Comparison of ENCODE assay signal across 2 fruit fly cellular contexts in genomic region chr2L:2760288-2760687, dm6.
A peak's percentile ranks its signal among the peaks of the same experiment; 100 is the strongest.
TF ChIP-seq lines count a peak whose summit lies in the region.

No protein-coding gene starts in this region.

- TF ChIP-seq CTCF in whole organism, embryonic (GFP tag; optimal IDR thresholded peaks at IDR 0.05; lab: Kevin White, UChicago), result no peak

TF ChIP-seq in whole organism, embryonic, 481 proteins besides CTCF, POLR2A, EP300 and RAD21:
- peak; percentile 67 for TF ChIP-seq Ets65A (GFP tag; lab: Kevin White, UChicago)
- 0 out of 3 replicates have a peak, but pooled peaks have one; percentile 54 for TF ChIP-seq CG3726 (GFP tag; IDR thresholded peaks at IDR 0.05; lab: Robert Waterston, UW)
- TF ChIP-seq gfzf (GFP tag; optimal IDR thresholded peaks at IDR 0.05; lab: Kevin White, UChicago), result no peak
- 0 out of 2 replicates have a peak, but pooled peaks have one; percentile 21 for TF ChIP-seq CG42726 (GFP tag; IDR thresholded peaks at IDR 0.05; lab: Robert Waterston, UW; ENCODE audit: partially characterized antibody)
- TF ChIP-seq CG11695 (GFP tag; IDR thresholded peaks at IDR 0.05; lab: Robert Waterston, UW), result no peak
- TF ChIP-seq sr (GFP tag; IDR thresholded peaks at IDR 0.05; lab: Robert Waterston, UW), result 0 out of 3 replicates have a peak, but pooled peaks have one; percentile 12
- TF ChIP-seq aop (GFP tag; IDR thresholded peaks at IDR 0.05; lab: Robert Waterston, UW), result peak; percentile 29; the same call in 1 of the 2 replicates
- no peak for TF ChIP-seq cato (GFP tag; optimal IDR thresholded peaks at IDR 0.05; lab: Kevin White, UChicago; ENCODE audit: borderline replicate concordance)
- TF ChIP-seq pan (optimal IDR thresholded peaks at IDR 0.05; lab: Kevin White, UChicago), result no peak
- TF ChIP-seq pan (GFP tag; optimal IDR thresholded peaks at IDR 0.05 in 1 of 2, IDR thresholded peaks at IDR 0.05 in 1 of 2), result peak in 1 of 2 experiments; percentile 24
- TF ChIP-seq zen2 (GFP tag; IDR thresholded peaks at IDR 0.05; lab: Robert Waterston, UW; ENCODE audit: partially characterized antibody), result 0 out of 3 replicates have a peak, but pooled peaks have one; percentile 12
- peak; percentile 36 for TF ChIP-seq Med (GFP tag; lab: Kevin White, UChicago)

TF ChIP-seq in whole organism, prepupa, 60 proteins besides CTCF, POLR2A, EP300 and RAD21:
- no peak for TF ChIP-seq cyc (GFP tag; optimal IDR thresholded peaks at IDR 0.05; lab: Kevin White, UChicago)
- TF ChIP-seq eg (GFP tag; IDR thresholded peaks at IDR 0.05; lab: Robert Waterston, UW), result 0 out of 3 replicates have a peak, but pooled peaks have one; percentile 5
TF ChIP-seq in whole organism, prepupa: peak in this region for 1.
